Worm (Caenorhabditis elegans): Measurements from ENCODE around the gene F09E5.12.

F09E5.12 gene

ce11 chrII:5370641-5371040 lies at the start of gene F09E5.12:
Gene F09E5.12, minus strand, starts transcription at chrII:5370741.
- TF ChIP-seq zip-8 (tag; optimal IDR thresholded peaks at IDR 0.05) = no peak
- TF ChIP-seq M03D4.4 (tag; optimal IDR thresholded peaks at IDR 0.05) = no peak
- TF ChIP-seq lin-32 (GFP tag; optimal IDR thresholded peaks at IDR 0.05) = no peak
- TF ChIP-seq snpc-4 (tag; optimal IDR thresholded peaks at IDR 0.05) = no peak
- no peak for TF ChIP-seq flh-1 (GFP tag; optimal IDR thresholded peaks at IDR 0.05)
- TF ChIP-seq bed-3 (GFP tag; optimal IDR thresholded peaks at IDR 0.05) = no peak
- TF ChIP-seq nhr-2 (tag; optimal IDR thresholded peaks at IDR 0.05) = no peak
- TF ChIP-seq elt-3 (tag; optimal IDR thresholded peaks at IDR 0.05) = no peak
- no peak for TF ChIP-seq nhr-237 (tag; optimal IDR thresholded peaks at IDR 0.05)
- no peak for TF ChIP-seq nhr-12 (tag; optimal IDR thresholded peaks at IDR 0.05)
- no peak for TF ChIP-seq ceh-83 (GFP tag; optimal IDR thresholded peaks at IDR 0.05)
- no peak for TF ChIP-seq ham-2 (GFP tag; optimal IDR thresholded peaks at IDR 0.05)
- TF ChIP-seq unc-62 (GFP tag; optimal IDR thresholded peaks at IDR 0.05) = no peak

- no peak for TF ChIP-seq M03D4.4 (tag; optimal IDR thresholded peaks at IDR 0.05)
- TF ChIP-seq pha-4 (tag; optimal IDR thresholded peaks at IDR 0.05) = no peak
- TF ChIP-seq ham-2 (GFP tag; optimal IDR thresholded peaks at IDR 0.05) = no peak
- TF ChIP-seq ceh-83 (GFP tag; optimal IDR thresholded peaks at IDR 0.05) = no peak
- TF ChIP-seq mab-5 (tag; optimal IDR thresholded peaks at IDR 0.05) = no peak
- TF ChIP-seq unc-120 (tag; optimal IDR thresholded peaks at IDR 0.05; ENCODE audit: poor library complexity, severe bottlenecking) = no peak
- TF ChIP-seq mls-2 (tag; optimal IDR thresholded peaks at IDR 0.05) = no peak
- no peak for TF ChIP-seq nhr-2 (tag; optimal IDR thresholded peaks at IDR 0.05)
- TF ChIP-seq nhr-28 (tag; optimal IDR thresholded peaks at IDR 0.05) = no peak
- no peak for TF ChIP-seq lsy-2 (tag; optimal IDR thresholded peaks at IDR 0.05)
- TF ChIP-seq ztf-11 (tag; optimal IDR thresholded peaks at IDR 0.05) = no peak
- TF ChIP-seq ceh-39 (tag; optimal IDR thresholded peaks at IDR 0.05) = no peak
- no peak for TF ChIP-seq unc-62 (GFP tag; optimal IDR thresholded peaks at IDR 0.05)
- TF ChIP-seq nhr-12 (tag; optimal IDR thresholded peaks at IDR 0.05) = no peak
- TF ChIP-seq mep-1 (tag; optimal IDR thresholded peaks at IDR 0.05) = no peak
- no peak for TF ChIP-seq blmp-1 (tag; optimal IDR thresholded peaks at IDR 0.05)
Observed at ce11 chrII:5418929-5419328, 48.4 kb upstream of the F09E5.12 start, which contains the start of gene EEED8.15. Gene EEED8.15, plus strand, starts transcription at chrII:5419229.

ce11 chrII:5418317-5418716 lies 47.8 kb upstream of the F09E5.12 start:
- TF ChIP-seq ztf-11 (tag; optimal IDR thresholded peaks at IDR 0.05) = peak; percentile 13
- no peak for TF ChIP-seq nhr-2 (tag; optimal IDR thresholded peaks at IDR 0.05)
- TF ChIP-seq cnd-1 (tag; optimal IDR thresholded peaks at IDR 0.05) = peak; percentile 84
- peak; percentile 59 for TF ChIP-seq ceh-43 (GFP tag; optimal IDR thresholded peaks at IDR 0.05)
- peak; percentile 52 for TF ChIP-seq mls-2 (tag; optimal IDR thresholded peaks at IDR 0.05)
- no peak for TF ChIP-seq blmp-1 (tag; optimal IDR thresholded peaks at IDR 0.05)
- TF ChIP-seq ces-1 (GFP tag; optimal IDR thresholded peaks at IDR 0.05) = peak; percentile 89
- TF ChIP-seq lin-32 (GFP tag; optimal IDR thresholded peaks at IDR 0.05) = peak; percentile 67
- TF ChIP-seq unc-120 (tag; optimal IDR thresholded peaks at IDR 0.05; ENCODE audit: poor library complexity, severe bottlenecking) = peak; percentile 14
- TF ChIP-seq snpc-4 (tag; optimal IDR thresholded peaks at IDR 0.05) = no peak
- TF ChIP-seq hlh-1 (tag; optimal IDR thresholded peaks at IDR 0.05) = peak; percentile 75
- TF ChIP-seq tbx-8 (GFP tag; optimal IDR thresholded peaks at IDR 0.05) = no peak
- TF ChIP-seq lin-13 (tag; optimal IDR thresholded peaks at IDR 0.05) = peak; percentile 25
- TF ChIP-seq elt-3 (tag; optimal IDR thresholded peaks at IDR 0.05) = no peak
- no peak for TF ChIP-seq nhr-76 (tag; optimal IDR thresholded peaks at IDR 0.05)
- TF ChIP-seq ceh-39 (tag; optimal IDR thresholded peaks at IDR 0.05) = peak; percentile 18

ce11 chrII:5417905-5418304 lies 47.4 kb upstream of the F09E5.12 start:
- TF ChIP-seq unc-62 (GFP tag; optimal IDR thresholded peaks at IDR 0.05) (peak; percentile 94), sptf-1 (tag; optimal IDR thresholded peaks at IDR 0.05) (no peak), mep-1 (tag; optimal IDR thresholded peaks at IDR 0.05) (no peak), zip-8 (tag; optimal IDR thresholded peaks at IDR 0.05) (no peak)

- TF ChIP-seq drap-1 (GFP tag; optimal IDR thresholded peaks at IDR 0.05) = no peak
- TF ChIP-seq pha-4 (tag; optimal IDR thresholded peaks at IDR 0.05) = peak; percentile 18
- TF ChIP-seq nhr-28 (tag; optimal IDR thresholded peaks at IDR 0.05) = no peak
- no peak for TF ChIP-seq flh-1 (GFP tag; optimal IDR thresholded peaks at IDR 0.05)
- TF ChIP-seq elt-1 (tag; optimal IDR thresholded peaks at IDR 0.05; ENCODE audit: borderline replicate concordance, insufficient read depth) = no peak
- TF ChIP-seq nhr-12 (tag; optimal IDR thresholded peaks at IDR 0.05) = no peak
- no peak for TF ChIP-seq M03D4.4 (tag; optimal IDR thresholded peaks at IDR 0.05)
- TF ChIP-seq snpc-4 (tag; optimal IDR thresholded peaks at IDR 0.05) = no peak
- no peak for TF ChIP-seq tbx-8 (GFP tag; optimal IDR thresholded peaks at IDR 0.05)
- TF ChIP-seq ceh-43 (GFP tag; optimal IDR thresholded peaks at IDR 0.05) = no peak
- TF ChIP-seq mab-5 (tag; optimal IDR thresholded peaks at IDR 0.05) = peak; percentile 64
- no peak for TF ChIP-seq elt-3 (tag; optimal IDR thresholded peaks at IDR 0.05)
- no peak for TF ChIP-seq blmp-1 (tag; optimal IDR thresholded peaks at IDR 0.05)
- TF ChIP-seq bed-3 (GFP tag; optimal IDR thresholded peaks at IDR 0.05) = no peak
- no peak for TF ChIP-seq hlh-1 (tag; optimal IDR thresholded peaks at IDR 0.05)
- peak; percentile 92 for TF ChIP-seq unc-62 (GFP tag; optimal IDR thresholded peaks at IDR 0.05)
- no peak for TF ChIP-seq unc-120 (tag; optimal IDR thresholded peaks at IDR 0.05; ENCODE audit: poor library complexity, severe bottlenecking)
- no peak for TF ChIP-seq nhr-237 (tag; optimal IDR thresholded peaks at IDR 0.05)
- TF ChIP-seq ceh-39 (tag; optimal IDR thresholded peaks at IDR 0.05) = no peak
- TF ChIP-seq unc-39 (tag; optimal IDR thresholded peaks at IDR 0.05) = no peak
- no peak for TF ChIP-seq nhr-76 (tag; optimal IDR thresholded peaks at IDR 0.05)
- no peak for TF ChIP-seq ztf-11 (tag; optimal IDR thresholded peaks at IDR 0.05)
- TF ChIP-seq ham-2 (GFP tag; optimal IDR thresholded peaks at IDR 0.05) = no peak
- peak; percentile 14 for TF ChIP-seq nhr-2 (tag; optimal IDR thresholded peaks at IDR 0.05)
- no peak for TF ChIP-seq zip-8 (tag; optimal IDR thresholded peaks at IDR 0.05)
- no peak for TF ChIP-seq cnd-1 (tag; optimal IDR thresholded peaks at IDR 0.05)
- TF ChIP-seq lin-32 (GFP tag; optimal IDR thresholded peaks at IDR 0.05) = no peak
- TF ChIP-seq sptf-1 (tag; optimal IDR thresholded peaks at IDR 0.05) = no peak
- TF ChIP-seq mls-2 (tag; optimal IDR thresholded peaks at IDR 0.05) = no peak
- no peak for TF ChIP-seq sem-2 (GFP tag; optimal IDR thresholded peaks at IDR 0.05)
- TF ChIP-seq ces-1 (GFP tag; optimal IDR thresholded peaks at IDR 0.05) = no peak
- TF ChIP-seq mep-1 (tag; optimal IDR thresholded peaks at IDR 0.05) = no peak
- no peak for TF ChIP-seq ceh-83 (GFP tag; optimal IDR thresholded peaks at IDR 0.05)
- no peak for TF ChIP-seq lsy-2 (tag; optimal IDR thresholded peaks at IDR 0.05)
Observed at ce11 chrII:5416204-5416764, 45.7 kb upstream of the F09E5.12 start, which contains the start of gene EEED8.2. Gene EEED8.2, plus strand, starts transcription at chrII:5416714.
